Worm (Caenorhabditis elegans) whole organism, early embryonic: ENCODE measurements around the gene scd-1.

Experiments
- B0310.2 ChIP-seq: sonication (generic microtip); optimal IDR thresholded peaks from 2 replicates; lab custom pipeline; 2016; ENCODE audit warnings: mild to moderate bottlenecking, missing genetic modification characterization, missing compliant biosample characterization
- F13C5.2 ChIP-seq: sonication (generic microtip); optimal IDR thresholded peaks from 2 replicates; lab custom pipeline; 2017; ENCODE audit warnings: mild to moderate bottlenecking, missing genetic modification characterization, inconsistent platforms, missing compliant biosample characterization
- aly-1 ChIP-seq: sonication (generic microtip); optimal IDR thresholded peaks from 2 replicates; lab custom pipeline; 2016; ENCODE audit warnings: missing genetic modification characterization, missing compliant biosample characterization
- ama-1 ChIP-seq: fragments of 150-350 bp; optimal IDR thresholded peaks from 2 replicates; lab custom pipeline; 2014
- ceh-13 ChIP-seq: fragments of 200-800 bp; sonication (Bioruptor generic); optimal IDR thresholded peaks from 2 replicates; lab custom pipeline; 2018; ENCODE audit warnings: mild to moderate bottlenecking, missing genetic modification characterization, missing compliant biosample characterization
- ceh-36 ChIP-seq: sonication (generic microtip); optimal IDR thresholded peaks from 2 replicates; lab custom pipeline; 2016; ENCODE audit warnings: missing genetic modification characterization, inconsistent platforms, missing compliant biosample characterization
- ets-7 ChIP-seq: sonication (generic microtip); optimal IDR thresholded peaks from 2 replicates; lab custom pipeline; 2016; ENCODE audit warnings: missing genotype, missing genetic modification characterization, missing compliant biosample characterization
- flt-1 ChIP-seq: fragments of 200-800 bp; sonication (Bioruptor generic); IDR thresholded peaks from 2 replicates; pipeline ENCODE4 v1.3.6; 2022; ENCODE audit warnings: missing genetic modification characterization, missing compliant biosample characterization
- hmbx-1 ChIP-seq: sonication (generic microtip); optimal IDR thresholded peaks from 2 replicates; lab custom pipeline; 2016; ENCODE audit warnings: mild to moderate bottlenecking, missing genetic modification characterization, missing compliant biosample characterization
- hmg-4 ChIP-seq: fragments of 200-800 bp; sonication (Bioruptor generic); optimal IDR thresholded peaks from 2 replicates; lab custom pipeline; 2018; ENCODE audit warnings: mild to moderate bottlenecking, missing genetic modification characterization, missing compliant biosample characterization
- hnd-1 ChIP-seq: sonication (generic microtip); optimal IDR thresholded peaks from 2 replicates; lab custom pipeline; 2016; ENCODE audit warnings: missing genetic modification characterization, missing compliant biosample characterization
- pes-1 ChIP-seq: fragments of 200-800 bp; sonication (Bioruptor generic); IDR thresholded peaks from 2 replicates; pipeline ENCODE4 v1.3.6; 2022; ENCODE audit warnings: missing genetic modification reagents, missing genetic modification characterization, missing compliant biosample characterization
- scrt-1 ChIP-seq: fragments of 200-800 bp; sonication (Bioruptor generic); IDR thresholded peaks from 2 replicates; pipeline ENCODE4 v1.3.6; 2022; ENCODE audit warnings: missing genetic modification characterization, missing compliant biosample characterization
- sea-1 ChIP-seq: fragments of 200-800 bp; sonication (Bioruptor generic); conservative IDR thresholded peaks from 2 replicates; pipeline ENCODE4 v1.3.6; 2022; ENCODE audit warnings: missing genetic modification characterization, missing compliant biosample characterization
- tbx-11 ChIP-seq: fragments of 200-800 bp; sonication (Bioruptor generic); IDR thresholded peaks from 2 replicates; pipeline ENCODE4 v1.3.6; 2022; ENCODE audit warnings: missing genetic modification characterization, missing compliant biosample characterization
- tbx-37 ChIP-seq: fragments of 200-800 bp; sonication (Bioruptor generic); conservative IDR thresholded peaks from 2 replicates; pipeline ENCODE4 v1.3.6; 2022; ENCODE audit warnings: missing genetic modification reagents, missing genetic modification characterization, missing compliant biosample characterization
- tra-4 ChIP-seq: sonication (generic microtip); optimal IDR thresholded peaks from 2 replicates; lab custom pipeline; 2017; ENCODE audit warnings: missing genetic modification characterization, missing compliant biosample characterization

The scd-1 gene

ce11 chrX:12525359-12525839 lies at the start of gene scd-1:
scd-1 (minus strand) TSS chrX:12525789.
- no peak for TF ChIP-seq ets-7 (tag; lab: Kevin White, UChicago)
- TF ChIP-seq tbx-37 (GFP tag; lab: Robert Waterston, UW) = no peak
- no peak for TF ChIP-seq aly-1
- TF ChIP-seq hmbx-1 (tag; lab: Kevin White, UChicago) = no peak
- TF ChIP-seq ceh-36 = no peak
- no peak for TF ChIP-seq tra-4 (tag; lab: Kevin White, UChicago)
- no peak for TF ChIP-seq ama-1 (lab: Kevin White, UChicago)
- TF ChIP-seq hmg-4 (GFP tag; lab: Kevin White, UChicago) = no peak
- no peak for TF ChIP-seq hnd-1 (tag; lab: Kevin White, UChicago)
- TF ChIP-seq B0310.2 (tag; lab: Kevin White, UChicago) = no peak
- no peak for TF ChIP-seq scrt-1 (GFP tag; lab: Robert Waterston, UW)
- no peak for TF ChIP-seq F13C5.2 (tag; lab: Kevin White, UChicago)
- TF ChIP-seq sea-1 (GFP tag; lab: Robert Waterston, UW) = no peak
- no peak for TF ChIP-seq ceh-13 (GFP tag; lab: Kevin White, UChicago)
- no peak for TF ChIP-seq flt-1
- TF ChIP-seq pes-1 (GFP tag; lab: Robert Waterston, UW) = no peak
- TF ChIP-seq tbx-11 (GFP tag; lab: Robert Waterston, UW) = no peak

DNA sequence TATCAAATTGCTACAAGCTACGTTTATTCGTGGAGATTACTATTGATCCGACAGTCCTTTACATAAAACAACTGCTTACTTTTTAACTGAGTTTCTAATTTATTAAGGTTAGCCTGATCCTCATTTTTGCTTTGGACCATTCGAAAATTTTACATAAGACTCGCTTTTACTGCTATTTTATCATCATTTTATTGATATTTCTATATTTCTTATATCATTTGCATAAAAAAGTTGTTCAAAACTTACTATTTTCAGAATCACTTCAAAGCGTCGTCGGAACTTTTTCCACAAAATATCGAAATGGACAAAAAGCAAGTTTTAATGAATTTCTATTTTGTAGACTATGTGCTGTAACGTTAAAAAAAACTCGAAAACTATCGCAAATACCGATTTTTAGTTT lies 48.9 kb upstream of the scd-1 start, which contains the start of gene T24D5.1:
Gene T24D5.1 (plus strand): TSS at position 301 of the 400 bp plus-strand sequence.
- TF ChIP-seq tbx-11 (GFP tag; lab: Robert Waterston, UW) = no peak
- no peak for TF ChIP-seq ama-1 (lab: Kevin White, UChicago)
- no peak for TF ChIP-seq flt-1
- TF ChIP-seq ceh-36 = no peak
- no peak for TF ChIP-seq sea-1 (GFP tag; lab: Robert Waterston, UW)
- TF ChIP-seq ets-7 (tag; lab: Kevin White, UChicago) = no peak
- TF ChIP-seq hmbx-1 (tag; lab: Kevin White, UChicago) = no peak
- TF ChIP-seq B0310.2 (tag; lab: Kevin White, UChicago) = no peak
- no peak for TF ChIP-seq tra-4 (tag; lab: Kevin White, UChicago)
- TF ChIP-seq pes-1 (GFP tag; lab: Robert Waterston, UW) = no peak
- TF ChIP-seq scrt-1 (GFP tag; lab: Robert Waterston, UW) = no peak
- no peak for TF ChIP-seq hmg-4 (GFP tag; lab: Kevin White, UChicago)
- no peak for TF ChIP-seq aly-1
- no peak for TF ChIP-seq ceh-13 (GFP tag; lab: Kevin White, UChicago)
- TF ChIP-seq F13C5.2 (tag; lab: Kevin White, UChicago) = no peak
- no peak for TF ChIP-seq hnd-1 (tag; lab: Kevin White, UChicago)
- TF ChIP-seq tbx-37 (GFP tag; lab: Robert Waterston, UW) = no peak

- TF ChIP-seq tbx-11 (GFP tag; lab: Robert Waterston, UW) = peak; percentile 98
- TF ChIP-seq hmbx-1 (tag; lab: Kevin White, UChicago) = peak; percentile 64
- peak; percentile 86 for TF ChIP-seq ceh-13 (GFP tag; lab: Kevin White, UChicago)
- TF ChIP-seq ceh-36 = no peak
- TF ChIP-seq sea-1 (GFP tag; lab: Robert Waterston, UW) = peak; percentile 95; the same call in 1 of the 2 replicates
- TF ChIP-seq ama-1 (lab: Kevin White, UChicago) = no peak
- peak; percentile 97 for TF ChIP-seq flt-1
- peak; percentile 93 for TF ChIP-seq F13C5.2 (tag; lab: Kevin White, UChicago)
- peak; percentile 96 for TF ChIP-seq tbx-37 (GFP tag; lab: Robert Waterston, UW)
- TF ChIP-seq hmg-4 (GFP tag; lab: Kevin White, UChicago) = no peak
- TF ChIP-seq B0310.2 (tag; lab: Kevin White, UChicago) = peak; percentile 89
- TF ChIP-seq ets-7 (tag; lab: Kevin White, UChicago) = peak; percentile 87
- peak; percentile 96 for TF ChIP-seq pes-1 (GFP tag; lab: Robert Waterston, UW)
- peak; percentile 79 for TF ChIP-seq tra-4 (tag; lab: Kevin White, UChicago)
- TF ChIP-seq scrt-1 (GFP tag; lab: Robert Waterston, UW) = peak; percentile 96
- peak; percentile 85 for TF ChIP-seq hnd-1 (tag; lab: Kevin White, UChicago)
- peak; percentile 93 for TF ChIP-seq aly-1
Measured at ce11 chrX:12563589-12563988, 38.0 kb upstream of the scd-1 start.

- no peak for TF ChIP-seq ets-7 (tag; lab: Kevin White, UChicago)
- TF ChIP-seq tbx-37 (GFP tag; lab: Robert Waterston, UW) = no peak
- no peak for TF ChIP-seq hmg-4 (GFP tag; lab: Kevin White, UChicago)
- no peak for TF ChIP-seq sea-1 (GFP tag; lab: Robert Waterston, UW)
- TF ChIP-seq B0310.2 (tag; lab: Kevin White, UChicago) = no peak
- TF ChIP-seq flt-1 = no peak
- TF ChIP-seq scrt-1 (GFP tag; lab: Robert Waterston, UW) = no peak
- TF ChIP-seq hmbx-1 (tag; lab: Kevin White, UChicago) = no peak
- no peak for TF ChIP-seq ceh-36
Measured at ce11 chrX:12551633-12552032, 26.0 kb upstream of the scd-1 start, which contains the start of gene npr-4. npr-4 (minus strand) TSS chrX:12551684.

- TF ChIP-seq pes-1 (GFP tag; lab: Robert Waterston, UW) = no peak
- TF ChIP-seq ama-1 (lab: Kevin White, UChicago) = no peak
- TF ChIP-seq ceh-13 (GFP tag; lab: Kevin White, UChicago) = no peak
- no peak for TF ChIP-seq tbx-37 (GFP tag; lab: Robert Waterston, UW)
- TF ChIP-seq ceh-36 = no peak
- TF ChIP-seq tbx-11 (GFP tag; lab: Robert Waterston, UW) = no peak
- TF ChIP-seq scrt-1 (GFP tag; lab: Robert Waterston, UW) = no peak
- TF ChIP-seq tra-4 (tag; lab: Kevin White, UChicago) = no peak
- TF ChIP-seq F13C5.2 (tag; lab: Kevin White, UChicago) = no peak
- TF ChIP-seq hmg-4 (GFP tag; lab: Kevin White, UChicago) = no peak
- no peak for TF ChIP-seq flt-1
- TF ChIP-seq aly-1 = no peak
- TF ChIP-seq ets-7 (tag; lab: Kevin White, UChicago) = no peak
- no peak for TF ChIP-seq sea-1 (GFP tag; lab: Robert Waterston, UW)
- TF ChIP-seq B0310.2 (tag; lab: Kevin White, UChicago) = no peak
- TF ChIP-seq hnd-1 (tag; lab: Kevin White, UChicago) = no peak
- no peak for TF ChIP-seq hmbx-1 (tag; lab: Kevin White, UChicago)
Measured at ce11 chrX:12549056-12549455, 23.5 kb upstream of the scd-1 start.

DNA sequence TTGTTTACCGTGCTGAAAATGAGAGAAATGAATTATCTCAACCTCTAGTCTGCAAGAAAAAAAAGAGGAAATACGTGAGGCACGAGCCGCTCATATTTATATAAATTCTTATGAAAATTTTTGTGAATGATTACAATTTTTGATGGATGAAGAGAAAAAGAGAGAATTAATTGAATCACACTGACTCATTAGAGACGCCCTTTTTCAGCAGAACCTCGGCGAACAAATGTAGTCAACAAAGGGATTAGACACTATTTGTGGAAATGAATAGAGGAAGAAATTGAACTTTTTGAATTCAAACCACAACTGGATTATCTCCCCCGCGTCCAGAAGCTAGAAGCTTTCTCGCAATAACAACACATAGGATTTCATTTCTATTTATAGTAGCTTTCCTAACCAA lies 21.2 kb upstream of the scd-1 start:
- TF ChIP-seq tbx-37 (GFP tag; lab: Robert Waterston, UW) = no peak
- no peak for TF ChIP-seq ceh-13 (GFP tag; lab: Kevin White, UChicago)
- TF ChIP-seq ama-1 (lab: Kevin White, UChicago) = no peak
- no peak for TF ChIP-seq F13C5.2 (tag; lab: Kevin White, UChicago)
- no peak for TF ChIP-seq sea-1 (GFP tag; lab: Robert Waterston, UW)
- no peak for TF ChIP-seq ceh-36
- no peak for TF ChIP-seq tra-4 (tag; lab: Kevin White, UChicago)
- TF ChIP-seq pes-1 (GFP tag; lab: Robert Waterston, UW) = no peak
- no peak for TF ChIP-seq B0310.2 (tag; lab: Kevin White, UChicago)
